Fruit fly (Drosophila melanogaster) whole organism, embryonic: ENCODE measurements around the gene CG2889.

ENCODE experiments used
- ATbp ChIP-seq: fragments of 200-800 bp; sonication (Bioruptor generic); optimal IDR thresholded peaks from 2 replicates; lab custom pipeline; 2017; ENCODE audit warnings: missing biosample characterization, mild to moderate bottlenecking, missing genetic modification characterization, missing genetic modification reagents
- Bdp1 ChIP-seq: fragments of 200-800 bp; sonication (Bioruptor generic); optimal IDR thresholded peaks from 3 replicates; lab custom pipeline; 2016; ENCODE audit warnings: missing biosample characterization, missing genetic modification characterization
- CG10543 ChIP-seq: fragments of 200-800 bp; sonication (Bioruptor generic); optimal IDR thresholded peaks from 3 replicates; lab custom pipeline; 2017; ENCODE audit warnings: missing biosample characterization, mild to moderate bottlenecking, missing genetic modification characterization, moderate library complexity
- CG10959 ChIP-seq: fragments of 200-800 bp; sonication (Bioruptor generic); IDR thresholded peaks from 2 replicates; pipeline ENCODE4 v1.3.6; 2022; ENCODE audit warnings: missing biosample characterization, missing genetic modification characterization
- CG12942 ChIP-seq: fragments of 200-800 bp; sonication (Bioruptor generic); optimal IDR thresholded peaks from 3 replicates; lab custom pipeline; 2016; ENCODE audit warnings: missing biosample characterization, missing genetic modification characterization
- CG15696 ChIP-seq: fragments of 200-800 bp; sonication (Bioruptor generic); optimal IDR thresholded peaks from 2 replicates; lab custom pipeline; 2019; ENCODE audit warnings: missing biosample characterization, mild to moderate bottlenecking, missing genetic modification characterization, moderate library complexity
- CG18599 ChIP-seq: fragments of 200-800 bp; sonication (Bioruptor generic); optimal IDR thresholded peaks from 3 replicates; lab custom pipeline; 2017; ENCODE audit warnings: missing biosample characterization, missing genetic modification characterization, mild to moderate bottlenecking, moderate library complexity, missing genetic modification reagents
- CG2875 ChIP-seq: fragments of 200-800 bp; sonication (Bioruptor generic); optimal IDR thresholded peaks from 2 replicates; lab custom pipeline; 2017; ENCODE audit warnings: missing biosample characterization, mild to moderate bottlenecking, missing genetic modification characterization, missing genetic modification reagents
- CG3065 ChIP-seq: fragments of 200-800 bp; sonication (Bioruptor generic); optimal IDR thresholded peaks from 2 replicates; lab custom pipeline; 2016; ENCODE audit warnings: missing biosample characterization, missing genetic modification characterization
- CG31365 ChIP-seq: fragments of 200-800 bp; sonication (Bioruptor generic); optimal IDR thresholded peaks from 2 replicates; lab custom pipeline; 2018; ENCODE audit warnings: missing biosample characterization, mild to moderate bottlenecking, missing genetic modification characterization
- CG32532 ChIP-seq: fragments of 200-800 bp; sonication (Bioruptor generic); IDR thresholded peaks from 2 replicates; pipeline ENCODE4 v1.3.6; 2022; ENCODE audit warnings: missing biosample characterization, missing genetic modification characterization
- CG32767 ChIP-seq: fragments of 200-800 bp; sonication (Bioruptor generic); IDR thresholded peaks from 2 replicates; pipeline ENCODE4 v1.3.6; 2022; ENCODE audit warnings: missing biosample characterization, missing genetic modification characterization
- CG3281 ChIP-seq: fragments of 200-800 bp; sonication (Bioruptor generic); optimal IDR thresholded peaks from 3 replicates; lab custom pipeline; 2017; ENCODE audit warnings: missing biosample characterization, mild to moderate bottlenecking, missing genetic modification characterization
- CG34376 ChIP-seq: fragments of 200-800 bp; sonication (Bioruptor generic); optimal IDR thresholded peaks from 2 replicates; lab custom pipeline; 2018; ENCODE audit warnings: missing biosample characterization, mild to moderate bottlenecking, missing genetic modification characterization
- CG5953 ChIP-seq: fragments of 200-800 bp; sonication (Bioruptor generic); IDR thresholded peaks from 2 replicates; pipeline ENCODE4 v1.3.6; 2022; ENCODE audit warnings: missing biosample characterization, missing genetic modification characterization
- CHES-1-like ChIP-seq: fragments of 200-800 bp; sonication (Bioruptor generic); optimal IDR thresholded peaks from 2 replicates; lab custom pipeline; 2016; ENCODE audit warnings: missing biosample characterization, missing genetic modification characterization
- D19A ChIP-seq: fragments of 200-800 bp; optimal IDR thresholded peaks from 3 replicates; lab custom pipeline; 2019; ENCODE audit warnings: missing biosample characterization, mild to moderate bottlenecking, missing genetic modification characterization, moderate library complexity
- D19B ChIP-seq: fragments of 200-800 bp; sonication (Bioruptor generic); optimal IDR thresholded peaks from 2 replicates; lab custom pipeline; 2017; ENCODE audit warnings: missing biosample characterization, mild to moderate bottlenecking, missing genetic modification characterization
- Dbx ChIP-seq: fragments of 200-800 bp; sonication (Bioruptor generic); IDR thresholded peaks from 3 replicates; pipeline ENCODE4 v1.3.6; 2022; ENCODE audit warnings: missing biosample characterization, missing genetic modification characterization
- Deaf1 ChIP-seq: fragments of 200-800 bp; optimal IDR thresholded peaks from 3 replicates; lab custom pipeline; 2019; ENCODE audit warnings: missing biosample characterization, mild to moderate bottlenecking, missing genetic modification characterization, moderate library complexity
- H15 ChIP-seq: fragments of 200-800 bp; sonication (Bioruptor generic); IDR thresholded peaks from 3 replicates; pipeline ENCODE4 v1.3.6; 2022; ENCODE audit warnings: missing biosample characterization, missing genetic modification characterization
- Hey ChIP-seq: fragments of 200-800 bp; sonication (Bioruptor generic); optimal IDR thresholded peaks from 3 replicates; lab custom pipeline; 2018; ENCODE audit warnings: missing biosample characterization, mild to moderate bottlenecking, missing genetic modification characterization
- MESR4 ChIP-seq: fragments of 200-800 bp; sonication (Bioruptor generic); optimal IDR thresholded peaks from 2 replicates; lab custom pipeline; 2018; ENCODE audit warnings: missing biosample characterization, mild to moderate bottlenecking, missing genetic modification characterization, moderate library complexity
- Med ChIP-seq: fragments of 200-800 bp; sonication (Bioruptor generic); peaks from one replicate; lab custom pipeline; 2016; ENCODE audit warnings: missing biosample characterization, missing genetic modification characterization, mild to moderate bottlenecking, inconsistent platforms, moderate library complexity
- NC2α ChIP-seq: fragments of 200-800 bp; sonication (Bioruptor generic); optimal IDR thresholded peaks from 2 replicates; lab custom pipeline; 2016; ENCODE audit warnings: missing biosample characterization, missing genetic modification characterization
- Optix ChIP-seq: fragments of 200-800 bp; sonication (Bioruptor generic); IDR thresholded peaks from 3 replicates; pipeline ENCODE4 v1.3.6; 2022; ENCODE audit warnings: missing biosample characterization, missing genetic modification characterization
- Pdp1 ChIP-seq, 2 experiments: fragments of 200-800 bp; sonication (Bioruptor generic); optimal IDR thresholded peaks; 3 replicates each; lab custom pipeline; 2016; ENCODE audit warnings: missing biosample characterization in 2 of 2, missing genetic modification characterization in 2 of 2, mild to moderate bottlenecking in 1 of 2, moderate library complexity in 1 of 2
- Rfx ChIP-seq: fragments of 200-800 bp; sonication (Bioruptor generic); IDR thresholded peaks from 2 replicates; pipeline ENCODE4 v1.3.6; 2022; ENCODE audit warnings: missing biosample characterization, missing genetic modification characterization
- Ssrp ChIP-seq: fragments of 200-800 bp; sonication (Bioruptor generic); optimal IDR thresholded peaks from 2 replicates; lab custom pipeline; 2018; ENCODE audit warnings: missing biosample characterization, mild to moderate bottlenecking, missing genetic modification characterization, moderate library complexity
- ab ChIP-seq: fragments of 200-800 bp; sonication (Bioruptor generic); optimal IDR thresholded peaks from 2 replicates; lab custom pipeline; 2016; ENCODE audit warnings: missing biosample characterization, missing genetic modification characterization
- ci ChIP-seq: fragments of 200-800 bp; sonication (Bioruptor generic); IDR thresholded peaks from 3 replicates; pipeline ENCODE4 v1.3.6; 2022; ENCODE audit warnings: missing biosample characterization, missing genetic modification characterization
- crol ChIP-seq: fragments of 200-800 bp; sonication (Bioruptor generic); IDR thresholded peaks from 2 replicates; pipeline ENCODE4 v1.3.6; 2022; ENCODE audit warnings: missing biosample characterization, missing genetic modification characterization
- cwo ChIP-seq: fragments of 200-800 bp; sonication (Bioruptor generic); optimal IDR thresholded peaks from 3 replicates; lab custom pipeline; 2017; ENCODE audit warnings: missing biosample characterization, missing genetic modification characterization, mild to moderate bottlenecking, moderate library complexity, missing genetic modification reagents
- exex ChIP-seq: fragments of 200-800 bp; sonication (Bioruptor generic); optimal IDR thresholded peaks from 4 replicates; lab custom pipeline; 2018; ENCODE audit warnings: missing biosample characterization, mild to moderate bottlenecking, missing genetic modification characterization, moderate library complexity
- gem ChIP-seq: fragments of 200-800 bp; sonication (Bioruptor generic); optimal IDR thresholded peaks from 2 replicates; lab custom pipeline; 2019; ENCODE audit warnings: missing biosample characterization, mild to moderate bottlenecking, missing genetic modification characterization, moderate library complexity
- gro ChIP-seq: fragments of 200-800 bp; sonication (Bioruptor generic); optimal IDR thresholded peaks from 2 replicates; lab custom pipeline; 2016; ENCODE audit warnings: missing biosample characterization, missing genetic modification characterization
- kah ChIP-seq: fragments of 200-800 bp; sonication (Bioruptor generic); optimal IDR thresholded peaks from 2 replicates; lab custom pipeline; 2018; ENCODE audit warnings: missing biosample characterization, mild to moderate bottlenecking, missing genetic modification characterization
- lab ChIP-seq: fragments of 200-800 bp; sonication (Bioruptor generic); optimal IDR thresholded peaks from 3 replicates; lab custom pipeline; 2017; ENCODE audit warnings: missing biosample characterization, missing genetic modification characterization, mild to moderate bottlenecking, moderate library complexity, missing genetic modification reagents
- lbe ChIP-seq: fragments of 200-800 bp; sonication (Bioruptor generic); optimal IDR thresholded peaks from 2 replicates; lab custom pipeline; 2016; ENCODE audit warnings: missing biosample characterization, mild to moderate bottlenecking, missing genetic modification characterization
- row ChIP-seq: fragments of 200-800 bp; sonication (Bioruptor generic); IDR thresholded peaks from 3 replicates; pipeline ENCODE4 v1.3.6; 2022; ENCODE audit warnings: missing biosample characterization, missing genetic modification characterization
- sc ChIP-seq, 3 experiments: fragments of >200 bp in 2 of 3; fragments of 200-800 bp in 1 of 3; sonication (Bioruptor generic) in 1 of 3; optimal IDR thresholded peaks; 2 replicates in 2 of 3; 3 replicates in 1 of 3; lab custom pipeline; 2017; ENCODE audit warnings: mild to moderate bottlenecking in 1 of 3, missing biosample characterization in 1 of 3, missing genetic modification characterization in 1 of 3, missing genetic modification reagents in 1 of 3
- sens-2 ChIP-seq: fragments of 200-800 bp; sonication (Bioruptor generic); IDR thresholded peaks from 2 replicates; pipeline ENCODE4 v1.3.6; 2022; ENCODE audit warnings: missing biosample characterization, missing genetic modification characterization
- seq ChIP-seq: fragments of 200-800 bp; sonication (Bioruptor generic); IDR thresholded peaks from 2 replicates; pipeline ENCODE4 v1.3.6; 2022; ENCODE audit warnings: missing biosample characterization, missing genetic modification characterization
- sug ChIP-seq: fragments of 200-800 bp; optimal IDR thresholded peaks from 2 replicates; lab custom pipeline; 2019; ENCODE audit warnings: missing biosample characterization, mild to moderate bottlenecking, missing genetic modification characterization, moderate library complexity
- wek ChIP-seq: fragments of 200-800 bp; sonication (Bioruptor generic); optimal IDR thresholded peaks from 3 replicates; lab custom pipeline; 2018; ENCODE audit warnings: missing biosample characterization, mild to moderate bottlenecking, missing genetic modification characterization, moderate library complexity
- z ChIP-seq: fragments of 200-800 bp; sonication (Bioruptor generic); IDR thresholded peaks from 3 replicates; pipeline ENCODE4 v1.3.6; 2022; ENCODE audit warnings: missing biosample characterization, missing genetic modification characterization

The CG2889 gene

dm6 chrX:10484206-10485112 is 10.7 kb downstream of the CG2889 start:
- no peak for TF ChIP-seq ATbp (GFP tag; lab: Kevin White, UChicago)
- no peak for TF ChIP-seq MESR4 (GFP tag; lab: Kevin White, UChicago)
- no peak for TF ChIP-seq NC2α
- TF ChIP-seq gro (GFP tag; lab: Kevin White, UChicago): no peak
- TF ChIP-seq lab: no peak
- no peak for TF ChIP-seq CG10959
- TF ChIP-seq CG32767: no peak
- TF ChIP-seq sc (optimal IDR thresholded peaks at IDR 0.05; lab: Kevin White, UChicago): no peak
- no peak for TF ChIP-seq sc (GFP tag; optimal IDR thresholded peaks at IDR 0.05; lab: Kevin White, UChicago)
- no peak for TF ChIP-seq CG3065 (GFP tag; lab: Kevin White, UChicago)
- TF ChIP-seq row: peak; percentile 27; the same call in 1 of the 3 replicates
- 0 out of 3 replicates have a peak, but pooled peaks have one; percentile 18 for TF ChIP-seq Dbx (GFP tag; lab: Robert Waterston, UW)
- no peak for TF ChIP-seq wek (GFP tag; lab: Kevin White, UChicago)
- TF ChIP-seq Ssrp (tag; lab: Kevin White, UChicago): no peak
- no peak for TF ChIP-seq D19A (tag; lab: Kevin White, UChicago)
- no peak for TF ChIP-seq ab
- no peak for TF ChIP-seq z (GFP tag; lab: Robert Waterston, UW)
- TF ChIP-seq Deaf1 (tag; lab: Kevin White, UChicago): peak; percentile 30
- TF ChIP-seq H15: no peak
- TF ChIP-seq CG10543 (GFP tag; lab: Kevin White, UChicago): peak; percentile 22
- peak; percentile 93 for TF ChIP-seq D19B (GFP tag; lab: Kevin White, UChicago)
- peak; percentile 57 for TF ChIP-seq Med (GFP tag; lab: Kevin White, UChicago)
- peak; percentile 8 for TF ChIP-seq CG3281 (GFP tag; lab: Kevin White, UChicago)
- peak in 1 of 2 experiments; percentile 26 for TF ChIP-seq Pdp1 (GFP tag; optimal IDR thresholded peaks at IDR 0.05; lab: Kevin White, UChicago)
- TF ChIP-seq lbe (GFP tag; lab: Kevin White, UChicago): no peak
- peak; percentile 33 for TF ChIP-seq cwo (GFP tag; lab: Kevin White, UChicago)
- no peak for TF ChIP-seq CG2875 (GFP tag; lab: Kevin White, UChicago)
- TF ChIP-seq Hey (tag; lab: Kevin White, UChicago): peak; percentile 51
- no peak for TF ChIP-seq CG31365
- TF ChIP-seq Optix: no peak
- no peak for TF ChIP-seq CHES-1-like
- no peak for TF ChIP-seq gem
- TF ChIP-seq Bdp1 (GFP tag; lab: Kevin White, UChicago): no peak
- TF ChIP-seq kah (GFP tag; lab: Kevin White, UChicago): no peak
- TF ChIP-seq CG18599 (GFP tag; lab: Kevin White, UChicago): peak; percentile 9
- TF ChIP-seq sens-2 (GFP tag; lab: Robert Waterston, UW): no peak
- peak; percentile 50 for TF ChIP-seq CG34376
- peak; percentile 58 for TF ChIP-seq sug (tag; lab: Kevin White, UChicago)
- TF ChIP-seq ci: no peak
- 0 out of 2 replicates have a peak, but pooled peaks have one; percentile 37 for TF ChIP-seq CG32532 (GFP tag; lab: Robert Waterston, UW)
- no peak for TF ChIP-seq CG12942 (GFP tag; lab: Kevin White, UChicago)
- 0 out of 2 replicates have a peak, but pooled peaks have one; percentile 11 for TF ChIP-seq Rfx (GFP tag; lab: Robert Waterston, UW)
- TF ChIP-seq CG15696 (tag; lab: Kevin White, UChicago): no peak
- 0 out of 2 replicates have a peak, but pooled peaks have one; percentile 17 for TF ChIP-seq crol (GFP tag; lab: Robert Waterston, UW)
- TF ChIP-seq CG5953 (GFP tag; lab: Robert Waterston, UW): no peak
- TF ChIP-seq seq: no peak
- peak; percentile 51 for TF ChIP-seq exex (tag; lab: Kevin White, UChicago)
- TF ChIP-seq, all 482 proteins: peak for 17
